Fruit fly (Drosophila melanogaster): ENCODE data around the gene CG13946.

The CG13946 gene

DNA sequence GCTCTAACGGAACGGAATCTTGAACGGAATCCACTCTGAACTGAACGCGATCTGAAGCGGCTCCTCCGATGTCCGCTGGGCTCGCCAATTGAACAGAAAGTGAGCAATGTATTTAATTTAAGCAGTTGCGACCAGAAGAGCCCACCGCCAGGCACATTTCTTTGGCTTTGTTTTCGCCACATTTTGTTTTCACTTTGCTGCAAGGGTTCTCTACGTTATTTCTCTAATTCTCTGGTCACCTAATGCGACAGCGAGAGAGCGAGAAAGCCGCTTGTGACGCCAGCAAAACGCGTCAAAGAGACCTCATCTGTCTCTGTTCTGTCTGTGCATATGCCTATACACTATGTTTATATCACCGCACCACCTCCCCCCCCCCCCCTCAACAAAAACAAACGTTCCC lies 32.0 kb upstream of the CG13946 start, which contains the start of gene Eaat2 (continued):
- TF ChIP-seq CG16779 (GFP tag; IDR thresholded peaks at IDR 0.05): no peak
- no peak for TF ChIP-seq hth (optimal IDR thresholded peaks at IDR 0.05)
- no peak for TF ChIP-seq Ravus (GFP tag; IDR thresholded peaks at IDR 0.05)
- TF ChIP-seq CG12942 (GFP tag; optimal IDR thresholded peaks at IDR 0.05): no peak
- TF ChIP-seq Dbx (GFP tag; IDR thresholded peaks at IDR 0.05): no peak
- TF ChIP-seq CG4854 (GFP tag; optimal IDR thresholded peaks at IDR 0.05): no peak

DNA sequence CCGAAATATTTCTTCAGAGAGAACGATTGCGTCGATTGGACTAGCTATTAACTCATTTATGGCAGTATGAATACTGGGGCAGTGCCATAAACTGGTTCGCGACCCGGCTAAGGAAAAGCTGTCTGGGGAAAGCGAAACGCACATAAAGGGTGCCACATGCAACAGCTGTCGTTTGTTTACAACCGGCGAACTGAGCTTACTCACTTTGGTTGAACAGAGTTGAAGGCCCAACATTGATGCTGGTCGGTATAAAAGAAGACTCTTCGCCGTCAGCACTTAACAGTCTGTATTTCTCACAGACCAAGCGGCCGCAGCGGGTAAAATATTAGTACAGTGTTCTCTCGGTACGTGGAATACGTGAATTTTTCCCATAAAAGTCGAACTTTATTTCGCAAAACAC lies 30.6 kb upstream of the CG13946 start:
- TF ChIP-seq org-1 (GFP tag; optimal IDR thresholded peaks at IDR 0.05) (no peak), pb (GFP tag; optimal IDR thresholded peaks at IDR 0.05) (no peak), CG15601 (tag; optimal IDR thresholded peaks at IDR 0.05) (peak; percentile 100), CG17361 (GFP tag; IDR thresholded peaks at IDR 0.05) (no peak), Lhr (GFP tag; optimal IDR thresholded peaks at IDR 0.05) (no peak), CG10366 (GFP tag; IDR thresholded peaks at IDR 0.05) (peak; percentile 40), ara (GFP tag; IDR thresholded peaks at IDR 0.05) (0 out of 2 replicates have a peak, but pooled peaks have one; percentile 53), gce (GFP tag; IDR thresholded peaks at IDR 0.05) (no peak), CG18262 (tag; optimal IDR thresholded peaks at IDR 0.05) (no peak), grau (tag; optimal IDR thresholded peaks at IDR 0.05) (peak; percentile 60), CG17328 (GFP tag; IDR thresholded peaks at IDR 0.05) (no peak), pita (GFP tag; optimal IDR thresholded peaks at IDR 0.05) (no peak), crp (GFP tag; optimal IDR thresholded peaks at IDR 0.05) (peak in 1 of 2 experiments; percentile 52), CG10209 (GFP tag; optimal IDR thresholded peaks at IDR 0.05) (no peak), dysf (GFP tag; IDR thresholded peaks at IDR 0.05) (no peak), grn (GFP tag; optimal IDR thresholded peaks at IDR 0.05) (no peak), CTCF (GFP tag; optimal IDR thresholded peaks at IDR 0.05) (peak; percentile 67), CG7839 (tag; optimal IDR thresholded peaks at IDR 0.05) (peak; percentile 17), C15 (GFP tag; IDR thresholded peaks at IDR 0.05) (no peak), Lpt (GFP tag; optimal IDR thresholded peaks at IDR 0.05) (no peak), CG9797 (GFP tag; optimal IDR thresholded peaks at IDR 0.05) (no peak), CG15514 (GFP tag; optimal IDR thresholded peaks at IDR 0.05) (peak; percentile 33), caup (GFP tag; optimal IDR thresholded peaks at IDR 0.05; ENCODE audit: severe bottlenecking) (peak; percentile 28), CG1233 (GFP tag; optimal IDR thresholded peaks at IDR 0.05) (peak; percentile 2), CG7357 (GFP tag; IDR thresholded peaks at IDR 0.05) (no peak), CG2678 (tag; optimal IDR thresholded peaks at IDR 0.05) (peak; percentile 23), stwl (tag; optimal IDR thresholded peaks at IDR 0.05) (peak; percentile 15), row (GFP tag; IDR thresholded peaks at IDR 0.05) (peak; percentile 20; the same call in 1 of the 3 replicates), CG8478 (optimal IDR thresholded peaks at IDR 0.05) (no peak), Nf-YC (tag; optimal IDR thresholded peaks at IDR 0.05) (no peak), dmrt99B (tag; optimal IDR thresholded peaks at IDR 0.05) (peak; percentile 27), slbo (GFP tag; IDR thresholded peaks at IDR 0.05) (0 out of 2 replicates have a peak, but pooled peaks have one; percentile 15), abd-A (tag; optimal IDR thresholded peaks at IDR 0.05) (peak; percentile 40), CG32532 (GFP tag; IDR thresholded peaks at IDR 0.05) (peak; percentile 30; the same call in 1 of the 2 replicates), CG34224 (GFP tag; IDR thresholded peaks at IDR 0.05; ENCODE audit: partially characterized antibody) (no peak), CG33213 (GFP tag; optimal IDR thresholded peaks at IDR 0.05) (no peak), lilli (GFP tag; optimal IDR thresholded peaks at IDR 0.05) (peak; percentile 9), lab (GFP tag; optimal IDR thresholded peaks at IDR 0.05) (peak; percentile 40), emc (GFP tag; optimal IDR thresholded peaks at IDR 0.05) (no peak), CG2199 (GFP tag; IDR thresholded peaks at IDR 0.05) (no peak), CG3995 (GFP tag; optimal IDR thresholded peaks at IDR 0.05) (no peak), CG5953 (GFP tag; IDR thresholded peaks at IDR 0.05) (no peak), Fer1 (GFP tag; optimal IDR thresholded peaks at IDR 0.05) (peak; percentile 59), MTF-1 (GFP tag; optimal IDR thresholded peaks at IDR 0.05; ENCODE audit: borderline replicate concordance) (no peak), Ada2b (GFP tag; IDR thresholded peaks at IDR 0.05) (peak; percentile 29; the same call in 1 of the 2 replicates)

All from whole organism, embryonic.